Fruit fly (Drosophila melanogaster) whole organism, pupa: ENCODE results near the gene CG7579.

Experiments
- CG10348 ChIP-seq: fragments of 200-800 bp; sonication (Bioruptor generic); IDR thresholded peaks from 2 replicates; pipeline ENCODE4 v1.3.6; 2022; ENCODE audit warnings: missing biosample characterization, missing genetic modification characterization
- CG13204 ChIP-seq: fragments of 200-800 bp; sonication (Bioruptor generic); optimal IDR thresholded peaks from 2 replicates; lab custom pipeline; 2018; ENCODE audit warnings: missing biosample characterization, mild to moderate bottlenecking, missing genetic modification characterization, moderate library complexity
- CG14655 ChIP-seq: fragments of 200-800 bp; sonication (Bioruptor generic); optimal IDR thresholded peaks from 3 replicates; lab custom pipeline; 2017; ENCODE audit warnings: mild to moderate bottlenecking, missing biosample characterization, missing genetic modification reagents, missing genetic modification characterization
- CG15710 ChIP-seq: fragments of 200-800 bp; sonication (Bioruptor generic); optimal IDR thresholded peaks from 2 replicates; lab custom pipeline; 2018; ENCODE audit warnings: missing biosample characterization, mild to moderate bottlenecking, missing genetic modification characterization, moderate library complexity
- CG17806 ChIP-seq: fragments of 200-800 bp; sonication (Bioruptor generic); optimal IDR thresholded peaks from 2 replicates; lab custom pipeline; 2018; ENCODE audit warnings: missing biosample characterization, mild to moderate bottlenecking, missing genetic modification characterization, moderate library complexity
- CG32121 ChIP-seq: fragments of 200-800 bp; sonication (Bioruptor generic); IDR thresholded peaks from 2 replicates; pipeline ENCODE4 v1.3.6; 2022; ENCODE audit warnings: missing biosample characterization, missing genetic modification characterization
- CG34367 ChIP-seq: fragments of 200-800 bp; sonication (Bioruptor generic); optimal IDR thresholded peaks from 2 replicates; lab custom pipeline; 2018; ENCODE audit warnings: missing biosample characterization, mild to moderate bottlenecking, missing genetic modification characterization
- CG4496 ChIP-seq: fragments of 200-800 bp; sonication (Bioruptor generic); IDR thresholded peaks from 3 replicates; pipeline ENCODE4 v1.3.6; 2022; ENCODE audit warnings: missing biosample characterization, missing genetic modification characterization
- CG8159 ChIP-seq: fragments of 200-800 bp; sonication (Bioruptor generic); optimal IDR thresholded peaks from 3 replicates; lab custom pipeline; 2018; ENCODE audit warnings: missing biosample characterization, mild to moderate bottlenecking, missing genetic modification characterization, moderate library complexity
- CG8301 ChIP-seq: fragments of 200-800 bp; sonication (Bioruptor generic); optimal IDR thresholded peaks from 2 replicates; lab custom pipeline; 2018; ENCODE audit warnings: missing biosample characterization, mild to moderate bottlenecking, missing genetic modification characterization
- CG9948 ChIP-seq: fragments of 200-800 bp; sonication (Bioruptor generic); optimal IDR thresholded peaks from 2 replicates; lab custom pipeline; 2018; ENCODE audit warnings: missing biosample characterization, mild to moderate bottlenecking, missing genetic modification characterization, moderate library complexity
- D1 ChIP-seq: fragments of 200-800 bp; sonication (Bioruptor generic); optimal IDR thresholded peaks from 2 replicates; lab custom pipeline; 2018; ENCODE audit warnings: missing biosample characterization, mild to moderate bottlenecking, missing genetic modification characterization, moderate library complexity
- EcR ChIP-seq: fragments of 200-800 bp; sonication (Bioruptor generic); optimal IDR thresholded peaks from 3 replicates; lab custom pipeline; 2019; ENCODE audit warnings: missing biosample characterization, missing genetic modification characterization, mild to moderate bottlenecking, moderate library complexity, missing genetic modification reagents
- Ets98B ChIP-seq: fragments of 200-800 bp; sonication (Bioruptor generic); IDR thresholded peaks from 2 replicates; pipeline ENCODE4 v1.3.6; 2022; ENCODE audit warnings: missing biosample characterization, missing genetic modification characterization
- Pif1A ChIP-seq: fragments of 200-800 bp; sonication (Bioruptor generic); optimal IDR thresholded peaks from 3 replicates; lab custom pipeline; 2016; ENCODE audit warnings: missing biosample characterization, missing genetic modification characterization
- Pif1B ChIP-seq: fragments of 200-800 bp; sonication (Bioruptor generic); optimal IDR thresholded peaks from 3 replicates; lab custom pipeline; 2016; ENCODE audit warnings: missing biosample characterization, missing genetic modification characterization
- Snoo ChIP-seq: fragments of 200-800 bp; sonication (Bioruptor generic); optimal IDR thresholded peaks from 3 replicates; lab custom pipeline; 2017; ENCODE audit warnings: missing biosample characterization, mild to moderate bottlenecking, missing genetic modification characterization, inconsistent platforms
- fd96Ca ChIP-seq: fragments of 200-800 bp; sonication (Bioruptor generic); IDR thresholded peaks from 3 replicates; pipeline ENCODE4 v1.3.6; 2022; ENCODE audit warnings: missing biosample characterization, missing genetic modification characterization
- gl ChIP-seq: fragments of 200-800 bp; sonication (Bioruptor generic); optimal IDR thresholded peaks from 2 replicates; lab custom pipeline; 2018; ENCODE audit warnings: missing biosample characterization, mild to moderate bottlenecking, missing genetic modification characterization
- rn ChIP-seq: fragments of 200-800 bp; sonication (Bioruptor generic); IDR thresholded peaks from 2 replicates; pipeline ENCODE4 v1.3.6; 2022; ENCODE audit warnings: missing biosample characterization, missing genetic modification characterization

The CG7579 gene

dm6 chr3L:15690711-15691591 is 7.7 kb upstream of the CG7579 start:
- TF ChIP-seq fd96Ca (GFP tag; lab: Robert Waterston, UW) (no peak), Pif1B (GFP tag; lab: Kevin White, UChicago) (no peak), CG10348 (GFP tag; lab: Robert Waterston, UW) (no peak), CG15710 (tag; lab: Kevin White, UChicago) (no peak), EcR (GFP tag; lab: Kevin White, UChicago) (peak; percentile 39)

DNA sequence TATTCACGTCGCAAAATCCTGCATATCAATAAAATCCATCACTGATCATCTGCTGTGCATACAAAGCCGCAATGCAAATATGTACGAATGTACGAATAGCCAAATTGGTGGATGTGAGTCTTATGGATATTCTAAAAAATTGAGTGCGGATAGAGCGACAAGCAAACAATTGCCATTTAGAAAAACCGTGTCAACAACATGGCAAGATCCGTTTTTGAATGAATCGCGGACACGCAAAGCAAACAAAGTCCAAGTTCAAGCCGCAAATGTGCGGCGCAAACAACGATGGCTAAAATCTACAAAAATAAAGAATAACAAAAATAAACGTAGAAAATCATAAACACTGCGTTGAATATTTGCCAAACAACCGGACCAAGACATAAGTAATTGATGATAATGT is 6.3 kb upstream of the CG7579 start:
- no peak for TF ChIP-seq CG15710 (tag; lab: Kevin White, UChicago)
- no peak for TF ChIP-seq CG17806 (tag; lab: Kevin White, UChicago)
- no peak for TF ChIP-seq D1 (tag; lab: Kevin White, UChicago)
- no peak for TF ChIP-seq CG4496
- no peak for TF ChIP-seq gl (tag; lab: Kevin White, UChicago)
- no peak for TF ChIP-seq CG9948
- TF ChIP-seq Ets98B (GFP tag; lab: Robert Waterston, UW), result no peak

DNA sequence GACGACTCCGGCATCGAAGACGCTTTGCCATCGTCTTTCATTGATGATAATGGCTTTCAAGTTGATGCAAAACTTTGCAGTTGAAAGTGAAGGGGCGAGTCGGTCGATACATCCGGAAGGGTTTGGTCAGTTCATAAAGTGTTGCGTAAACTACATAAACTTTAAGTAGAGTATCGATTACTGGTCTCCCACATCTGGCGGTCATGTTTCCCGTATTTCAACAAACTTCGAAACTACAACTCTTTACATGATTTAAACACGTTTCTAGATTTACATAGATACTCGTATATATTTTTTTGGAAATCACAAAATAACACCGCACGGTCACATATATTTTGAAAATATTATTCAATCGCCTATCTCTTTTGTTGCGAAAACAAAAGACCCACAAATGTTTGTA is 4.6 kb upstream of the CG7579 start, which contains the start of gene CG34452:
Gene CG34452 (minus strand): TSS at position 101 of the 400 bp plus-strand sequence.
- no peak for TF ChIP-seq CG8159
- TF ChIP-seq Snoo (tag; lab: Kevin White, UChicago), result no peak
- TF ChIP-seq CG32121 (GFP tag; lab: Robert Waterston, UW), result no peak
- TF ChIP-seq Pif1A (GFP tag; lab: Kevin White, UChicago), result no peak
- TF ChIP-seq CG15710 (tag; lab: Kevin White, UChicago), result no peak
- no peak for TF ChIP-seq CG8301 (tag; lab: Kevin White, UChicago)
- TF ChIP-seq EcR (GFP tag; lab: Kevin White, UChicago), result no peak
- TF ChIP-seq Ets98B (GFP tag; lab: Robert Waterston, UW), result no peak
- TF ChIP-seq Pif1B (GFP tag; lab: Kevin White, UChicago), result no peak
- TF ChIP-seq rn, result no peak
- no peak for TF ChIP-seq CG13204 (GFP tag; lab: Kevin White, UChicago)
- no peak for TF ChIP-seq gl (tag; lab: Kevin White, UChicago)
- TF ChIP-seq CG9948, result no peak
- TF ChIP-seq fd96Ca (GFP tag; lab: Robert Waterston, UW), result no peak

dm6 chr3L:15684017-15684416 is 772 bp upstream of the CG7579 start:
- TF ChIP-seq Pif1A (GFP tag; lab: Kevin White, UChicago) (no peak), CG13204 (GFP tag; lab: Kevin White, UChicago) (peak; percentile 51)

DNA sequence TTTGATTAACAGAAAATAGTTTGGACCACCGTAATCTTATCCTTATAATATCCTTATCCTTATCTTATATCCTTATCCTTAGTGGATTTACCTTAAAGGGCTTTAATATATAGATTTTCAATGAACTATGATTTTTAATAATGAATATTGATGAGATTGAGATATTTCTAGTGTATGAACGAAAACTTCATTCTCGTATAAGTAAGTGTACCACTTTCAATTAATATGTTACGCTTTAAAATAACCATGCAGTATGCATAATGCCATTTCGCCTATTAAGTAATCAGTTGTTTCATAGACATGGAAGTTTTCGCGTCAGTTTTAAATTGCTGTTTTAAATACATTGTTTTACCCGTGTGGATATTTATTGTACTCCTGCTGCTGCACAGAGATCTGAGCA is 3.8 kb downstream of the CG7579 start, which contains the start of gene CG7304:
Gene CG7304 (plus strand): TSS at position 301 of the 400 bp plus-strand sequence.
- TF ChIP-seq CG8159 (no peak), Ets98B (GFP tag; lab: Robert Waterston, UW) (no peak), CG8301 (tag; lab: Kevin White, UChicago) (no peak), EcR (GFP tag; lab: Kevin White, UChicago) (no peak), Snoo (tag; lab: Kevin White, UChicago) (no peak), fd96Ca (GFP tag; lab: Robert Waterston, UW) (no peak), CG32121 (GFP tag; lab: Robert Waterston, UW) (no peak), CG9948 (no peak), CG13204 (GFP tag; lab: Kevin White, UChicago) (no peak), CG15710 (tag; lab: Kevin White, UChicago) (no peak), Pif1B (GFP tag; lab: Kevin White, UChicago) (no peak), gl (tag; lab: Kevin White, UChicago) (no peak), CG34367 (tag; lab: Kevin White, UChicago) (no peak), Pif1A (GFP tag; lab: Kevin White, UChicago) (no peak), rn (no peak), CG10348 (GFP tag; lab: Robert Waterston, UW) (no peak), D1 (tag; lab: Kevin White, UChicago) (no peak), CG14655 (GFP tag; lab: Kevin White, UChicago) (no peak), CG17806 (tag; lab: Kevin White, UChicago) (no peak)
- TF ChIP-seq, all 21 proteins: peak for 0

- TF ChIP-seq gl (tag; lab: Kevin White, UChicago), result no peak
Measured at dm6 chr3L:15678284-15678683, 5.0 kb downstream of the CG7579 start.

DNA sequence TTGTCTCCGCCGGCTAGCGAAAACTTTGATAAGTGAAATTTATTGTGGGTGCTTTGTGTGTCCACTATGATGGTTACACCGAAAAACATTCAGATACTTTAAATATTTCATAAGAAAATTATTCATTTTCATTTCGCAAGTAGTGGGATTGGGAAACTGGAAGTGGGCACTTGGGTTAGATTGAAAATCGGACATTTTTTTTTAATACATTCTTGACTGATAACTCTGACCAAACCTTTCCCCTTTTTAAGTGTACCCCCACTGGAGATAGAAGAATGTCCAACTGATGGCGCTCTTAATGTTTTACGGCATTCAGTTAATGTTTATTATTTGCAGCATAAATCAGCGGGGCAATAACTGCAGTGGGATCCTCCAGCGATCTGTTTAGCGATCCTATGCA is 5.6 kb downstream of the CG7579 start:
- no peak for TF ChIP-seq Pif1A (GFP tag; lab: Kevin White, UChicago)
- peak; percentile 5 for TF ChIP-seq CG8159
- TF ChIP-seq CG14655 (GFP tag; lab: Kevin White, UChicago), result peak; percentile 1
- peak; percentile 20 for TF ChIP-seq CG9948
